Fruit fly (Drosophila melanogaster) whole organism, embryonic: Measurements from ENCODE around the gene Gr93a.

Source experiments
- Abd-B ChIP-seq: fragments of 200-800 bp; sonication (Bioruptor generic); optimal IDR thresholded peaks from 2 replicates; lab custom pipeline; 2018; ENCODE audit warnings: missing biosample characterization, mild to moderate bottlenecking, missing genetic modification characterization, moderate library complexity
- Antp ChIP-seq: fragments of 200-800 bp; sonication (Bioruptor generic); optimal IDR thresholded peaks from 3 replicates; lab custom pipeline; 2016; ENCODE audit warnings: missing biosample characterization, missing genetic modification characterization
- Atf6 ChIP-seq: fragments of 200-800 bp; sonication (Bioruptor generic); IDR thresholded peaks from 2 replicates; pipeline ENCODE4 v1.3.6; 2022; ENCODE audit warnings: missing biosample characterization, missing genetic modification characterization
- CG10267 ChIP-seq: fragments of 200-800 bp; sonication (Bioruptor generic); optimal IDR thresholded peaks from 2 replicates; lab custom pipeline; 2018; ENCODE audit warnings: missing biosample characterization, mild to moderate bottlenecking, missing genetic modification characterization, moderate library complexity
- CG10321 ChIP-seq: fragments of 200-800 bp; sonication (Bioruptor generic); IDR thresholded peaks from 2 replicates; pipeline ENCODE4 v1.3.6; 2022; ENCODE audit warnings: missing biosample characterization, missing genetic modification characterization
- CG10543 ChIP-seq: fragments of 200-800 bp; sonication (Bioruptor generic); optimal IDR thresholded peaks from 3 replicates; lab custom pipeline; 2017; ENCODE audit warnings: missing biosample characterization, mild to moderate bottlenecking, missing genetic modification characterization, moderate library complexity
- CG11504 ChIP-seq: fragments of 200-800 bp; sonication (Bioruptor generic); optimal IDR thresholded peaks from 3 replicates; lab custom pipeline; 2019; ENCODE audit warnings: missing biosample characterization, mild to moderate bottlenecking, missing genetic modification characterization, moderate library complexity
- CG12659 ChIP-seq: fragments of 200-800 bp; sonication (Bioruptor generic); optimal IDR thresholded peaks from 3 replicates; lab custom pipeline; 2017; ENCODE audit warnings: mild to moderate bottlenecking, missing biosample characterization, missing genetic modification reagents, missing genetic modification characterization
- CG18011 ChIP-seq: fragments of 200-800 bp; sonication (Bioruptor generic); optimal IDR thresholded peaks from 2 replicates; lab custom pipeline; 2017; ENCODE audit warnings: missing biosample characterization, missing genetic modification characterization, mild to moderate bottlenecking, moderate library complexity, missing genotype
- CG18262 ChIP-seq: fragments of 200-800 bp; optimal IDR thresholded peaks from 3 replicates; lab custom pipeline; 2019; ENCODE audit warnings: missing biosample characterization, mild to moderate bottlenecking, missing genetic modification characterization, moderate library complexity
- CG1832 ChIP-seq: fragments of 200-800 bp; sonication (Bioruptor generic); optimal IDR thresholded peaks from 2 replicates; lab custom pipeline; 2017; ENCODE audit warnings: missing biosample characterization, mild to moderate bottlenecking, missing genetic modification characterization, inconsistent platforms
- CG2129 ChIP-seq: fragments of 200-800 bp; sonication (Bioruptor generic); IDR thresholded peaks from 2 replicates; pipeline ENCODE4 v1.3.6; 2022; ENCODE audit warnings: missing biosample characterization, missing genetic modification characterization; ENCODE audit not compliant: partially characterized antibody
- CG30020 ChIP-seq: fragments of 200-800 bp; optimal IDR thresholded peaks from 2 replicates; lab custom pipeline; 2019; ENCODE audit warnings: missing biosample characterization, mild to moderate bottlenecking, missing genetic modification characterization, moderate library complexity
- CG42726 ChIP-seq: fragments of 200-800 bp; sonication (Bioruptor generic); IDR thresholded peaks from 2 replicates; pipeline ENCODE4 v1.3.6; 2022; ENCODE audit warnings: missing biosample characterization, missing genetic modification characterization; ENCODE audit not compliant: partially characterized antibody
- CG43689 ChIP-seq: fragments of 200-800 bp; sonication (Bioruptor generic); IDR thresholded peaks from 2 replicates; pipeline ENCODE4 v1.3.6; 2022; ENCODE audit warnings: missing biosample characterization, missing genetic modification characterization
- CG7357 ChIP-seq: fragments of 200-800 bp; sonication (Bioruptor generic); IDR thresholded peaks from 3 replicates; pipeline ENCODE4 v1.3.6; 2022; ENCODE audit warnings: missing biosample characterization, missing genetic modification characterization
- CG7987 ChIP-seq: fragments of 200-800 bp; sonication (Bioruptor generic); optimal IDR thresholded peaks from 2 replicates; lab custom pipeline; 2018; ENCODE audit warnings: missing biosample characterization, mild to moderate bottlenecking, missing genetic modification characterization, moderate library complexity
- CG8281 ChIP-seq: fragments of 200-800 bp; sonication (Bioruptor generic); optimal IDR thresholded peaks from 2 replicates; lab custom pipeline; 2018; ENCODE audit warnings: missing biosample characterization, mild to moderate bottlenecking, missing genetic modification characterization, moderate library complexity
- CG9932 ChIP-seq: fragments of 200-800 bp; sonication (Bioruptor generic); IDR thresholded peaks from 2 replicates; pipeline ENCODE4 v1.3.6; 2022; ENCODE audit warnings: missing biosample characterization, missing genetic modification characterization
- CrebB ChIP-seq: fragments of 200-800 bp; sonication (Bioruptor generic); optimal IDR thresholded peaks from 3 replicates; lab custom pipeline; 2018; ENCODE audit warnings: missing biosample characterization, mild to moderate bottlenecking, missing genetic modification characterization
- D19A ChIP-seq: fragments of 200-800 bp; optimal IDR thresholded peaks from 3 replicates; lab custom pipeline; 2019; ENCODE audit warnings: missing biosample characterization, mild to moderate bottlenecking, missing genetic modification characterization, moderate library complexity
- Dbx ChIP-seq: fragments of 200-800 bp; sonication (Bioruptor generic); IDR thresholded peaks from 3 replicates; pipeline ENCODE4 v1.3.6; 2022; ENCODE audit warnings: missing biosample characterization, missing genetic modification characterization
- Eip74EF ChIP-seq, 2 experiments: fragments of 200-800 bp in 1 of 2; fragments of >200 bp in 1 of 2; sonication (Bioruptor generic) in 1 of 2; optimal IDR thresholded peaks; 2 replicates each; lab custom pipeline; 2017 to 2019; ENCODE audit warnings: missing biosample characterization in 2 of 2, missing genetic modification characterization in 2 of 2, mild to moderate bottlenecking in 1 of 2, moderate library complexity in 1 of 2
- Fer3 ChIP-seq: fragments of 200-800 bp; sonication (Bioruptor generic); optimal IDR thresholded peaks from 2 replicates; lab custom pipeline; 2018; ENCODE audit warnings: missing biosample characterization, mild to moderate bottlenecking, missing genetic modification characterization, moderate library complexity
- Gug ChIP-seq: fragments of 200-800 bp; sonication (Bioruptor generic); IDR thresholded peaks from 4 replicates; pipeline ENCODE4 v1.3.6; 2022; ENCODE audit warnings: missing biosample characterization, missing genetic modification characterization
- HLHmδ ChIP-seq: fragments of 200-800 bp; sonication (Bioruptor generic); optimal IDR thresholded peaks from 2 replicates; lab custom pipeline; 2018; ENCODE audit warnings: missing biosample characterization, mild to moderate bottlenecking, missing genetic modification characterization, moderate library complexity
- MBD-R2 ChIP-seq: fragments of 200-800 bp; sonication (Bioruptor generic); IDR thresholded peaks from 2 replicates; pipeline ENCODE4 v1.3.6; 2022; ENCODE audit warnings: missing biosample characterization, missing genetic modification characterization
- Nf-YC ChIP-seq: fragments of 200-800 bp; optimal IDR thresholded peaks from 3 replicates; lab custom pipeline; 2019; ENCODE audit warnings: missing biosample characterization, mild to moderate bottlenecking, missing genetic modification characterization, moderate library complexity
- Rfx ChIP-seq: fragments of 200-800 bp; sonication (Bioruptor generic); IDR thresholded peaks from 2 replicates; pipeline ENCODE4 v1.3.6; 2022; ENCODE audit warnings: missing biosample characterization, missing genetic modification characterization
- Ssrp ChIP-seq: fragments of 200-800 bp; sonication (Bioruptor generic); optimal IDR thresholded peaks from 2 replicates; lab custom pipeline; 2018; ENCODE audit warnings: missing biosample characterization, mild to moderate bottlenecking, missing genetic modification characterization, moderate library complexity
- bowl ChIP-seq: fragments of 200-800 bp; sonication (Bioruptor generic); IDR thresholded peaks from 2 replicates; pipeline ENCODE4 v1.3.6; 2022; ENCODE audit warnings: missing biosample characterization, missing genetic modification characterization
- chinmo ChIP-seq: fragments of 200-800 bp; sonication (Bioruptor generic); IDR thresholded peaks from 4 replicates; pipeline ENCODE4 v1.3.6; 2022; ENCODE audit warnings: missing biosample characterization, missing genetic modification characterization; ENCODE audit not compliant: partially characterized antibody
- chm ChIP-seq: fragments of 200-800 bp; sonication (Bioruptor generic); IDR thresholded peaks from 2 replicates; pipeline ENCODE4 v1.3.6; 2022; ENCODE audit warnings: missing biosample characterization, missing genetic modification characterization
- grau ChIP-seq: fragments of 200-800 bp; optimal IDR thresholded peaks from 3 replicates; lab custom pipeline; 2019; ENCODE audit warnings: missing biosample characterization, mild to moderate bottlenecking, missing genetic modification characterization, moderate library complexity
- gsb ChIP-seq: fragments of 200-800 bp; sonication (Bioruptor generic); IDR thresholded peaks from 2 replicates; pipeline ENCODE4 v1.3.6; 2022; ENCODE audit warnings: missing biosample characterization, missing genetic modification characterization
- gsb-n ChIP-seq: fragments of 200-800 bp; sonication (Bioruptor generic); optimal IDR thresholded peaks from 3 replicates; lab custom pipeline; 2018; ENCODE audit warnings: missing biosample characterization, mild to moderate bottlenecking, missing genetic modification characterization
- gt ChIP-seq: fragments of 200-800 bp; sonication (Bioruptor generic); IDR thresholded peaks from 2 replicates; pipeline ENCODE4 v1.3.6; 2022; ENCODE audit warnings: missing biosample characterization, missing genetic modification characterization
- lbe ChIP-seq: fragments of 200-800 bp; sonication (Bioruptor generic); optimal IDR thresholded peaks from 2 replicates; lab custom pipeline; 2016; ENCODE audit warnings: missing biosample characterization, mild to moderate bottlenecking, missing genetic modification characterization
- nom ChIP-seq: fragments of 200-800 bp; sonication (Bioruptor generic); optimal IDR thresholded peaks from 2 replicates; lab custom pipeline; 2017; ENCODE audit warnings: missing biosample characterization, missing genetic modification characterization, mild to moderate bottlenecking, moderate library complexity, missing genetic modification reagents
- p53 ChIP-seq: fragments of 200-800 bp; sonication (Bioruptor generic); optimal IDR thresholded peaks from 2 replicates; lab custom pipeline; 2016; ENCODE audit warnings: missing biosample characterization, missing genetic modification characterization
- pan ChIP-seq, 4 experiments: fragments of >200 bp in 3 of 4; fragments of 200-800 bp in 1 of 4; sonication (Bioruptor generic) in 1 of 4; optimal IDR thresholded peaks in 3 of 4; IDR thresholded peaks in 1 of 4; 2 replicates each; pipeline versions ENCODE4 v1.3.6 to Lab custom; 2017 to 2022; ENCODE audit warnings: missing biosample characterization in 2 of 4, missing genetic modification characterization in 2 of 4, mixed read lengths in 1 of 4
- pb ChIP-seq: fragments of 200-800 bp; sonication (Bioruptor generic); optimal IDR thresholded peaks from 3 replicates; lab custom pipeline; 2016; ENCODE audit warnings: missing biosample characterization, missing genetic modification characterization
- peb ChIP-seq: fragments of 200-800 bp; sonication (Bioruptor generic); IDR thresholded peaks from 2 replicates; pipeline ENCODE4 v1.3.6; 2022; ENCODE audit warnings: missing biosample characterization, missing genetic modification characterization
- repo ChIP-seq: fragments of 200-800 bp; sonication (Bioruptor generic); optimal IDR thresholded peaks from 2 replicates; lab custom pipeline; 2016; ENCODE audit warnings: missing biosample characterization, missing genetic modification characterization
- scrt ChIP-seq: fragments of 200-800 bp; sonication (Bioruptor generic); optimal IDR thresholded peaks from 2 replicates; lab custom pipeline; 2018; ENCODE audit warnings: missing biosample characterization, mild to moderate bottlenecking, missing genetic modification characterization, moderate library complexity
- slbo ChIP-seq: fragments of 200-800 bp; sonication (Bioruptor generic); IDR thresholded peaks from 2 replicates; pipeline ENCODE4 v1.3.6; 2022; ENCODE audit warnings: missing biosample characterization, missing genetic modification characterization
- tio ChIP-seq: fragments of 200-800 bp; sonication (Bioruptor generic); optimal IDR thresholded peaks from 2 replicates; lab custom pipeline; 2017; ENCODE audit warnings: missing biosample characterization, missing genetic modification characterization, inconsistent platforms
- unc-4 ChIP-seq: fragments of 200-800 bp; sonication (Bioruptor generic); IDR thresholded peaks from 2 replicates; pipeline ENCODE4 v1.3.6; 2022; ENCODE audit warnings: missing biosample characterization, missing genetic modification characterization; ENCODE audit not compliant: partially characterized antibody

The Gr93a gene

dm6 chr3R:21874982-21875466, 42.7 kb downstream of the Gr93a start, which contains the start of gene CG6656 (continued):
- TF ChIP-seq CG1832 (GFP tag; lab: Kevin White, UChicago) (peak; percentile 83), CG12659 (GFP tag; lab: Kevin White, UChicago) (peak; percentile 3), CG8281 (tag; lab: Kevin White, UChicago) (no peak), Dbx (GFP tag; lab: Robert Waterston, UW) (peak; percentile 32; the same call in 1 of the 3 replicates), Nf-YC (no peak), Eip74EF (GFP tag; optimal IDR thresholded peaks at IDR 0.05; lab: Kevin White, UChicago) (peak in 1 of 2 experiments; percentile 27), pb (GFP tag; lab: Kevin White, UChicago) (peak; percentile 27), Fer3 (tag; lab: Kevin White, UChicago) (no peak), gsb-n (tag; lab: Kevin White, UChicago) (no peak), Gug (GFP tag; lab: Robert Waterston, UW) (no peak), CG30020 (tag; lab: Kevin White, UChicago) (no peak), CG7357 (GFP tag; lab: Robert Waterston, UW) (no peak), CG2129 (GFP tag; lab: Robert Waterston, UW) (no peak), CG10267 (tag; lab: Kevin White, UChicago) (peak; percentile 6), CG18011 (GFP tag; lab: Kevin White, UChicago) (no peak), Rfx (peak; percentile 49), Atf6 (GFP tag; lab: Robert Waterston, UW) (0 out of 2 replicates have a peak, but pooled peaks have one; percentile 48), tio (GFP tag; lab: Kevin White, UChicago) (no peak), unc-4 (peak; percentile 28; the same call in 1 of the 2 replicates), scrt (no peak), HLHmδ (GFP tag; lab: Kevin White, UChicago) (no peak), bowl (GFP tag; lab: Robert Waterston, UW) (no peak), CG7987 (GFP tag; lab: Kevin White, UChicago) (no peak), CG43689 (GFP tag; lab: Robert Waterston, UW) (no peak), lbe (GFP tag; lab: Kevin White, UChicago) (peak; percentile 67), gsb (GFP tag; lab: Robert Waterston, UW) (no peak), repo (peak; percentile 6), CG18262 (no peak), MBD-R2 (peak; percentile 35; the same call in 1 of the 2 replicates), chm (GFP tag; lab: Robert Waterston, UW) (peak; percentile 59; the same call in 1 of the 2 replicates), grau (no peak), nom (GFP tag; lab: Kevin White, UChicago) (peak; percentile 33), gt (GFP tag; lab: Robert Waterston, UW) (no peak), CG42726 (GFP tag; lab: Robert Waterston, UW) (no peak), CG11504 (no peak), CrebB (tag; lab: Kevin White, UChicago) (peak; percentile 8), pan (optimal IDR thresholded peaks at IDR 0.05; lab: Kevin White, UChicago) (no peak), pan (GFP tag; optimal IDR thresholded peaks at IDR 0.05 in 1 of 2, IDR thresholded peaks at IDR 0.05 in 1 of 2) (peak in 1 of 2 experiments; percentile 24), chinmo (GFP tag; lab: Robert Waterston, UW) (0 out of 4 replicates have a peak, but pooled peaks have one; percentile 43), peb (no peak), Abd-B (GFP tag; lab: Kevin White, UChicago) (no peak), CG10321 (GFP tag; lab: Robert Waterston, UW) (peak; percentile 84), Antp (GFP tag; lab: Kevin White, UChicago) (no peak), CG10543 (GFP tag; lab: Kevin White, UChicago) (peak; percentile 75), p53 (GFP tag; lab: Kevin White, UChicago) (no peak), slbo (GFP tag; lab: Robert Waterston, UW) (peak; percentile 24; the same call in 1 of the 2 replicates), Ssrp (no peak), D19A (tag; lab: Kevin White, UChicago) (peak; percentile 34), CG9932 (GFP tag; lab: Robert Waterston, UW) (0 out of 2 replicates have a peak, but pooled peaks have one; percentile 19)
